Worm (Caenorhabditis elegans) whole organism, L3 larva: ENCODE data around the gene R05F9.9.
"Not testable (repeated sequence)": the region's sequence is repeated elsewhere in the genome, so short reads cannot be mapped to it uniquely, and the experiment has no call there.

Experiments
- R02D3.7 ChIP-seq: fragments of 150-350 bp; optimal IDR thresholded peaks from 2 replicates; lab custom pipeline; 2014; ENCODE audit warnings: missing biosample characterization, missing genetic modification characterization
- ZK546.5 ChIP-seq: sonication (generic microtip); optimal IDR thresholded peaks from 2 replicates; lab custom pipeline; 2017; ENCODE audit warnings: missing biosample characterization, missing genetic modification characterization
- ama-1 ChIP-seq: fragments of 150-350 bp; optimal IDR thresholded peaks from 2 replicates; lab custom pipeline; 2018
- ceh-16 ChIP-seq: sonication (generic microtip); optimal IDR thresholded peaks from 2 replicates; lab custom pipeline; 2017; ENCODE audit warnings: missing biosample characterization, missing genetic modification characterization
- ceh-28 ChIP-seq: fragments of 150-350 bp; optimal IDR thresholded peaks from 2 replicates; lab custom pipeline; 2014; ENCODE audit warnings: missing biosample characterization, missing genetic modification reagents, missing genetic modification characterization
- ceh-82 ChIP-seq: fragments of 150-350 bp; optimal IDR thresholded peaks from 2 replicates; lab custom pipeline; 2014; ENCODE audit warnings: missing biosample characterization, missing genetic modification characterization
- ceh-9 ChIP-seq: sonication (generic microtip); optimal IDR thresholded peaks from 2 replicates; lab custom pipeline; 2018; ENCODE audit warnings: missing biosample characterization, missing genetic modification characterization
- daf-12 ChIP-seq: fragments of 150-350 bp; optimal IDR thresholded peaks from 2 replicates; lab custom pipeline; 2014; ENCODE audit warnings: missing biosample characterization, missing genetic modification reagents, missing genetic modification characterization
- egl-27 ChIP-seq: sonication (generic microtip); optimal IDR thresholded peaks from 4 replicates; lab custom pipeline; 2017; ENCODE audit warnings: missing biosample characterization, missing genetic modification reagents, missing genetic modification characterization
- egl-5 ChIP-seq: fragments of 150-350 bp; optimal IDR thresholded peaks from 2 replicates; lab custom pipeline; 2017; ENCODE audit warnings: missing biosample characterization, missing genetic modification reagents, missing genetic modification characterization, inconsistent platforms
- elt-1 ChIP-seq: fragments of 150-350 bp; optimal IDR thresholded peaks from 2 replicates; lab custom pipeline; 2014; ENCODE audit warnings: missing biosample characterization, missing genetic modification characterization
- elt-2 ChIP-seq: sonication (generic microtip); optimal IDR thresholded peaks from 2 replicates; lab custom pipeline; 2016; ENCODE audit warnings: missing genetic modification reagents, mild to moderate bottlenecking, missing genetic modification characterization, missing compliant biosample characterization
- elt-3 ChIP-seq, 3 experiments: fragments of 150-350 bp in 1 of 3; sonication (generic microtip) in 2 of 3; optimal IDR thresholded peaks; 2 replicates in 2 of 3; 4 replicates in 1 of 3; lab custom pipeline; 2014 to 2017; ENCODE audit warnings: missing biosample characterization in 3 of 3, missing genetic modification characterization in 3 of 3
- fkh-10 ChIP-seq: sonication (generic microtip); optimal IDR thresholded peaks from 2 replicates; lab custom pipeline; 2017; ENCODE audit warnings: missing biosample characterization, missing genetic modification reagents, missing genetic modification characterization
- fkh-2 ChIP-seq: fragments of 150-350 bp; optimal IDR thresholded peaks from 2 replicates; lab custom pipeline; 2014; ENCODE audit warnings: missing biosample characterization, missing genetic modification reagents, missing genetic modification characterization
- fos-1 ChIP-seq: fragments of 150-350 bp; optimal IDR thresholded peaks from 2 replicates; lab custom pipeline; 2014; ENCODE audit warnings: missing biosample characterization, missing genetic modification characterization
- hmg-11 ChIP-seq: sonication (generic microtip); optimal IDR thresholded peaks from 2 replicates; lab custom pipeline; 2016; ENCODE audit warnings: missing genetic modification characterization, missing compliant biosample characterization
- jun-1 ChIP-seq: fragments of 150-350 bp; optimal IDR thresholded peaks from 2 replicates; lab custom pipeline; 2014; ENCODE audit warnings: missing biosample characterization, missing genetic modification reagents, missing genetic modification characterization
- lin-15B ChIP-seq: fragments of 150-350 bp; optimal IDR thresholded peaks from 2 replicates; lab custom pipeline; 2014; ENCODE audit warnings: missing biosample characterization, missing genetic modification characterization
- lin-39 ChIP-seq: fragments of 150-350 bp; optimal IDR thresholded peaks from 2 replicates; lab custom pipeline; 2018; ENCODE audit warnings: missing biosample characterization, missing genetic modification reagents, missing genetic modification characterization
- lsy-12 ChIP-seq: sonication (generic microtip); optimal IDR thresholded peaks from 2 replicates; lab custom pipeline; 2016; ENCODE audit warnings: mild to moderate bottlenecking, missing genetic modification characterization, missing compliant biosample characterization
- mdl-1 ChIP-seq: fragments of 150-350 bp; optimal IDR thresholded peaks from 2 replicates; lab custom pipeline; 2014; ENCODE audit warnings: missing biosample characterization, missing genetic modification characterization
- mml-1 ChIP-seq: fragments of 150-350 bp; sonication (generic microtip); optimal IDR thresholded peaks from 3 replicates; lab custom pipeline; 2014; ENCODE audit warnings: missing biosample characterization, missing genetic modification characterization
- nfya-1 ChIP-seq: sonication (generic microtip); optimal IDR thresholded peaks from 2 replicates; lab custom pipeline; 2017; ENCODE audit warnings: missing genetic modification characterization, mild to moderate bottlenecking, missing compliant biosample characterization, antibody characterized with exemption, moderate library complexity; ENCODE audit not compliant: insufficient read depth
- nhr-11 ChIP-seq: fragments of 150-350 bp; optimal IDR thresholded peaks from 2 replicates; lab custom pipeline; 2014; ENCODE audit warnings: missing biosample characterization, missing genetic modification characterization
- nhr-12 ChIP-seq: fragments of 150-350 bp; optimal IDR thresholded peaks from 2 replicates; lab custom pipeline; 2014; ENCODE audit warnings: missing biosample characterization, missing genetic modification characterization
- nhr-23 ChIP-seq: fragments of 150-350 bp; optimal IDR thresholded peaks from 2 replicates; lab custom pipeline; 2014; ENCODE audit warnings: missing biosample characterization, missing genetic modification reagents, missing genetic modification characterization
- nhr-237 ChIP-seq: fragments of 150-350 bp; optimal IDR thresholded peaks from 2 replicates; lab custom pipeline; 2014; ENCODE audit warnings: missing biosample characterization, missing genetic modification characterization
- nhr-25 ChIP-seq: sonication (generic microtip); optimal IDR thresholded peaks from 2 replicates; lab custom pipeline; 2017; ENCODE audit warnings: missing biosample characterization, missing genetic modification characterization
- nhr-28 ChIP-seq: fragments of 150-350 bp; optimal IDR thresholded peaks from 2 replicates; lab custom pipeline; 2014; ENCODE audit warnings: missing biosample characterization, missing genetic modification characterization
- nhr-43 ChIP-seq: sonication (generic microtip); optimal IDR thresholded peaks from 2 replicates; lab custom pipeline; 2016; ENCODE audit warnings: mild to moderate bottlenecking, missing genetic modification characterization, missing compliant biosample characterization; ENCODE audit not compliant: poor library complexity, severe bottlenecking
- nhr-67 ChIP-seq: fragments of 150-350 bp; optimal IDR thresholded peaks from 2 replicates; lab custom pipeline; 2014; ENCODE audit warnings: missing biosample characterization, missing genetic modification characterization
- nhr-76 ChIP-seq: fragments of 150-350 bp; sonication (generic microtip); optimal IDR thresholded peaks from 5 replicates; lab custom pipeline; 2014; ENCODE audit warnings: missing biosample characterization, missing genetic modification characterization
- nhr-77 ChIP-seq: fragments of 150-350 bp; optimal IDR thresholded peaks from 2 replicates; lab custom pipeline; 2014; ENCODE audit warnings: missing biosample characterization, missing genetic modification characterization
- pha-4 ChIP-seq: fragments of 150-350 bp; optimal IDR thresholded peaks from 2 replicates; lab custom pipeline; 2014; ENCODE audit warnings: missing biosample characterization, missing genetic modification reagents, missing genetic modification characterization
- pqm-1 ChIP-seq: fragments of 150-350 bp; optimal IDR thresholded peaks from 2 replicates; lab custom pipeline; 2017; ENCODE audit warnings: missing biosample characterization, missing genetic modification characterization, inconsistent platforms
- sea-2 ChIP-seq: fragments of 150-350 bp; sonication (generic microtip); optimal IDR thresholded peaks from 4 replicates; lab custom pipeline; 2014; ENCODE audit warnings: missing biosample characterization, missing genetic modification reagents, missing genetic modification characterization
- skn-1 ChIP-seq: fragments of 150-350 bp; optimal IDR thresholded peaks from 2 replicates; lab custom pipeline; 2014; ENCODE audit warnings: missing biosample characterization, missing genetic modification characterization
- snpc-4 ChIP-seq: fragments of 150-350 bp; optimal IDR thresholded peaks from 2 replicates; lab custom pipeline; 2014; ENCODE audit warnings: missing biosample characterization, missing genetic modification characterization
- tbx-2 ChIP-seq: sonication (generic microtip); optimal IDR thresholded peaks from 2 replicates; lab custom pipeline; 2016; ENCODE audit warnings: mild to moderate bottlenecking, missing genetic modification characterization, missing compliant biosample characterization
- unc-62 ChIP-seq: fragments of 150-350 bp; sonication (generic microtip); optimal IDR thresholded peaks from 4 replicates; lab custom pipeline; 2014; ENCODE audit warnings: missing biosample characterization, missing genetic modification reagents, missing genetic modification characterization
- zag-1 ChIP-seq: fragments of 150-350 bp; optimal IDR thresholded peaks from 2 replicates; lab custom pipeline; 2014; ENCODE audit warnings: missing biosample characterization, missing genetic modification characterization
- ztf-11 ChIP-seq: fragments of 150-350 bp; optimal IDR thresholded peaks from 2 replicates; lab custom pipeline; 2014; ENCODE audit warnings: missing biosample characterization, missing genetic modification characterization
- ztf-4 ChIP-seq: fragments of 150-350 bp; optimal IDR thresholded peaks from 2 replicates; lab custom pipeline; 2014; ENCODE audit warnings: missing biosample characterization, missing genetic modification characterization

The R05F9.9 gene

DNA sequence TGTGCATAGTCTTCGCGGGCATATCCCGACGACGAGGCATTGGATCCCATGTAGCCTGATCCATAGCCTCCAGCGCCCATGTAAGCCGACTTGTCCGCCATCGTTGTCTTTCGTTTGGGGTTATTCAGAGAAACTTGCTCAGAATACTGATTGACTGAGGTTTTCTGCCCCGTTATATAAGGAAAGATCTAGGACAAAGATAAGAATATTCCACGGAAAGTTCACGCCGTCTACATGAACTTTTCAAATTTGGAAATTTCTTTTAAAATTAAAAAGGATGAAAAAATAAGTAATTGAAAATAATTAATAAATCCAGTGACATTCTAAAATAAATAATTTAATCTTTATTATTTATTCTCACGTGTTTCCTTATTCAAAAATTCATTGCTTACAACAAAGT is 41.6 kb downstream of the R05F9.9 start, which contains the start of the genes nspd-5 and F11G11.4:
Gene nspd-5, minus strand, starts transcription at position 101 of the 400 bp plus-strand sequence.
Gene F11G11.4, plus strand, starts transcription at position 335 of the 400 bp plus-strand sequence.
- TF ChIP-seq elt-3 (tag; optimal IDR thresholded peaks at IDR 0.05; lab: Kevin White, UChicago); zag-1; fkh-10 (GFP tag; lab: Kevin White, UChicago): not testable (repeated sequence)

DNA sequence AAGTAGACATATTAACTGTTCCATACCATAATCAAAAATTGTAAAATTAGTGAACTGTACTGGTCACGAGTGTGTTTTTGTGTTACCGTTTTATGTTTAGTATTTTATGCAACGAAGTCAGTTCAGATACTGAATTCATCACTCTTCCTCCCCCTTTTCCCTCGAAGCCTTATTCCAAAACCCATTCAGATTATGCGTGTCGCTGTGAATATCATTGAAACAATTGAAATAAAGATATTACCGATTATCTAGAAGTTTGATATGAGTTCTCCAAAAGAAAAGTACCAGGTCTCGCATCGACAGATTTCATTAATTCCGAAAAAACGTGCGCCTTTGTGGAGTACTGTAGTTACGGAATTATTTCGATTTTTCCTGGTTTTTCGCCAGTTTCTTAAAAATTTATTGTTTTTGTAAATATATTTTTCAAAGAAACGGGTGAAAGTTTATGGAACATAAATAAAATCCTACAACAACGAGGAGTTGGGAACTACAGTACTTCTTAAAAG is 42.9 kb downstream of the R05F9.9 start:
- no peak for TF ChIP-seq pqm-1 (tag; lab: Kevin White, UChicago)
- no peak for TF ChIP-seq hmg-11 (tag; lab: Kevin White, UChicago)
- TF ChIP-seq nhr-11 (tag; lab: Kevin White, UChicago), result no peak
- TF ChIP-seq nhr-237, result no peak
- TF ChIP-seq nhr-43, result no peak
- TF ChIP-seq nhr-12 (tag; lab: Kevin White, UChicago), result no peak
- no peak for TF ChIP-seq daf-12 (tag; lab: Kevin White, UChicago)
- TF ChIP-seq lsy-12 (tag; lab: Kevin White, UChicago), result peak; percentile 12
- TF ChIP-seq elt-2, result peak; percentile 4
- TF ChIP-seq elt-3 (tag; optimal IDR thresholded peaks at IDR 0.05; lab: Kevin White, UChicago), result no peak
- TF ChIP-seq nhr-25 (tag; lab: Kevin White, UChicago), result no peak
- peak; percentile 46 for TF ChIP-seq ama-1 (lab: Kevin White, UChicago)
- TF ChIP-seq snpc-4 (tag; lab: Kevin White, UChicago), result no peak

DNA sequence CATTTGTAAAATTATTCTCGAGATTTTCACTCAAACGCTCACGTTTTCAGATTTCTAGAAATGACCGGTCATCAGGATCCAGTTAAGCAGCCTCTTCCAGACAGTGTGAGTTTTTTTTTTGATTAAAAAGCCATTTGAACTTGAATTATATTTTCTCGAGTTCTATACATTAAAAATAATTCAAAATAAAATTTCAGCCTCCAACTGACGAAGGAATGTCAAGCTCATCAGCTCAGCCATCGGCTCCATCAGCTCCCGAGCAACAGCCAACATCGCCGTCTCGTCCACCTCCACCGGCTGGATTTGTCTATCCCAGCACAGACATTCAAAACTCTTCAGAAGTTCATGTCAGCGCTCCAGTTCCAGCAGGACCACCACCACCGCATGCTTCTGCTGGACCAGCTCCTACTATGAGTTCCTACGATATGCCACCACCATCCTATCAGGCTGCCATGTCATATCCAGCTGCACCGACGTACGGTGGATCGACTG is 44.0 kb downstream of the R05F9.9 start, which contains the start of gene F11G11.5:
Gene F11G11.5, plus strand, starts transcription at position 51 of the 492 bp plus-strand sequence.
- TF ChIP-seq unc-62 (GFP tag; lab: Kevin White, UChicago), result no peak
- TF ChIP-seq tbx-2 (tag; lab: Kevin White, UChicago), result no peak
- no peak for TF ChIP-seq nhr-28
- TF ChIP-seq nhr-76 (tag; lab: Kevin White, UChicago), result no peak
- peak; percentile 76 for TF ChIP-seq ama-1 (lab: Kevin White, UChicago)
- no peak for TF ChIP-seq fkh-10 (GFP tag; lab: Kevin White, UChicago)
- no peak for TF ChIP-seq fos-1 (tag; lab: Kevin White, UChicago)
- no peak for TF ChIP-seq skn-1 (tag; lab: Kevin White, UChicago)
- peak; percentile 4 for TF ChIP-seq nhr-43
- TF ChIP-seq nhr-77 (tag; lab: Kevin White, UChicago), result no peak
- TF ChIP-seq ceh-16 (tag; lab: Kevin White, UChicago), result no peak

DNA sequence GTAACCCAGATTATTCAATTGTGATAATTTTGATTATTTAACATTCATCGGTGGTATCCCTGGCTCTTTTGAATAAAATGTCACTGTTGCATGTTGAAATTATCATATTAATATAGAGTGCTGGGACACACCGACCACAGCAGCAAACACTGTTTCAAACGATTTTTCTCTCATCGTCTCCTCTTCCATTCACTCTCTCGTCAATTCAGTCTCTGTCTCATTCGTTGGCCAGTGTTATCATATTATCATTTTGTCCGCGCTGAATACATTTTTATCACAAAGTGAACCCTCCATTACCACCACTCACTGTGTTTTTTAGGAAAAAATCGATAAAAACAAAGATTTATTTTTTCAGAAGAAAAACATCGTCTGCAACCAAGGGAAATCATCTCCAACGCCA is 44.8 kb downstream of the R05F9.9 start:
- TF ChIP-seq egl-27 (tag; lab: Kevin White, UChicago), result no peak
- TF ChIP-seq ceh-28 (tag; lab: Kevin White, UChicago), result peak; percentile 10
- no peak for TF ChIP-seq mdl-1 (tag; lab: Kevin White, UChicago)
- no peak for TF ChIP-seq elt-3 (tag; optimal IDR thresholded peaks at IDR 0.05; lab: Kevin White, UChicago)
- TF ChIP-seq daf-12 (tag; lab: Kevin White, UChicago), result no peak
- TF ChIP-seq nhr-67 (tag; lab: Kevin White, UChicago), result no peak
- TF ChIP-seq ceh-82, result no peak
- peak; percentile 23 for TF ChIP-seq nhr-25 (tag; lab: Kevin White, UChicago)
- no peak for TF ChIP-seq fos-1 (tag; lab: Kevin White, UChicago)
- no peak for TF ChIP-seq unc-62 (GFP tag; lab: Kevin White, UChicago)
- TF ChIP-seq nhr-43, result no peak
- no peak for TF ChIP-seq egl-5
- no peak for TF ChIP-seq ceh-16 (tag; lab: Kevin White, UChicago)
- TF ChIP-seq ztf-11, result no peak
- no peak for TF ChIP-seq nhr-237
- no peak for TF ChIP-seq elt-1 (tag; lab: Kevin White, UChicago)
- TF ChIP-seq nhr-12 (tag; lab: Kevin White, UChicago), result no peak
- TF ChIP-seq nhr-28, result no peak
- no peak for TF ChIP-seq lin-39
- TF ChIP-seq nfya-1 (tag; lab: Kevin White, UChicago), result peak; percentile 26
- TF ChIP-seq fkh-2, result no peak
- no peak for TF ChIP-seq nhr-76 (tag; lab: Kevin White, UChicago)
- TF ChIP-seq pha-4, result peak; percentile 4
- TF ChIP-seq zag-1, result no peak
- no peak for TF ChIP-seq lin-15B (tag; lab: Kevin White, UChicago)
- TF ChIP-seq pqm-1 (tag; lab: Kevin White, UChicago), result peak; percentile 25
- TF ChIP-seq ama-1 (lab: Kevin White, UChicago), result peak; percentile 69
- no peak for TF ChIP-seq skn-1 (tag; lab: Kevin White, UChicago)
- no peak for TF ChIP-seq ztf-4 (tag; lab: Kevin White, UChicago)
- no peak for TF ChIP-seq jun-1 (tag; lab: Kevin White, UChicago)
- TF ChIP-seq mml-1 (tag; lab: Kevin White, UChicago), result no peak
- no peak for TF ChIP-seq ZK546.5 (tag; lab: Kevin White, UChicago)
- no peak for TF ChIP-seq sea-2 (GFP tag; lab: Kevin White, UChicago)
- peak; percentile 36 for TF ChIP-seq lsy-12 (tag; lab: Kevin White, UChicago)
- TF ChIP-seq nhr-23, result no peak
- TF ChIP-seq nhr-77 (tag; lab: Kevin White, UChicago), result no peak
- no peak for TF ChIP-seq ceh-9 (tag; lab: Kevin White, UChicago)
- TF ChIP-seq nhr-11 (tag; lab: Kevin White, UChicago), result no peak
- no peak for TF ChIP-seq R02D3.7 (tag; lab: Kevin White, UChicago)
